Fruit fly (Drosophila melanogaster) whole organism: ENCODE data around the gene Est-6.

Source experiments
- CG8478 ChIP-seq: fragments of >200 bp; optimal IDR thresholded peaks from 2 replicates; lab custom pipeline; 2018; ENCODE audit warnings: inconsistent platforms
- Dll ChIP-seq: fragments of >200 bp; optimal IDR thresholded peaks from 2 replicates; lab custom pipeline; 2017
- psq ChIP-seq: fragments of >200 bp; optimal IDR thresholded peaks from 2 replicates; lab custom pipeline; 2017

dm6 chr3L:12183967-12184366 is 4.7 kb upstream of the Est-6 start:
- TF ChIP-seq CG8478 (lab: Kevin White, UChicago): no peak
- TF ChIP-seq Dll (lab: Kevin White, UChicago): no peak
- TF ChIP-seq psq (lab: Kevin White, UChicago): no peak
